Fruit fly (Drosophila melanogaster) whole organism, embryonic: Measurements from ENCODE around the gene CG7058.

Experiments used
- CG10209 ChIP-seq: fragments of 200-800 bp; sonication (Bioruptor generic); optimal IDR thresholded peaks from 3 replicates; lab custom pipeline; 2017; ENCODE audit warnings: missing biosample characterization, mild to moderate bottlenecking, missing genetic modification characterization, missing genetic modification reagents
- CG10274 ChIP-seq: fragments of 200-800 bp; sonication (Bioruptor generic); optimal IDR thresholded peaks from 3 replicates; lab custom pipeline; 2017; ENCODE audit warnings: missing biosample characterization, mild to moderate bottlenecking, missing genetic modification characterization
- CG11696 ChIP-seq: fragments of 200-800 bp; sonication (Bioruptor generic); IDR thresholded peaks from 2 replicates; pipeline ENCODE4 v1.3.6; 2022; ENCODE audit warnings: missing biosample characterization, missing genetic modification characterization
- CG12299 ChIP-seq: fragments of 200-800 bp; sonication (Bioruptor generic); optimal IDR thresholded peaks from 2 replicates; lab custom pipeline; 2018; ENCODE audit warnings: missing biosample characterization, mild to moderate bottlenecking, missing genetic modification characterization
- CG12744 ChIP-seq: fragments of 200-800 bp; sonication (Bioruptor generic); optimal IDR thresholded peaks from 2 replicates; lab custom pipeline; 2016; ENCODE audit warnings: missing biosample characterization, missing genetic modification characterization
- CG12942 ChIP-seq: fragments of 200-800 bp; sonication (Bioruptor generic); optimal IDR thresholded peaks from 3 replicates; lab custom pipeline; 2016; ENCODE audit warnings: missing biosample characterization, missing genetic modification characterization
- CG13287 ChIP-seq: fragments of 200-800 bp; sonication (Bioruptor generic); IDR thresholded peaks from 2 replicates; pipeline ENCODE4 v1.3.6; 2022; ENCODE audit warnings: missing biosample characterization, missing genetic modification characterization; ENCODE audit not compliant: partially characterized antibody
- CG15696 ChIP-seq: fragments of 200-800 bp; sonication (Bioruptor generic); optimal IDR thresholded peaks from 2 replicates; lab custom pipeline; 2019; ENCODE audit warnings: missing biosample characterization, mild to moderate bottlenecking, missing genetic modification characterization, moderate library complexity
- CG1832 ChIP-seq: fragments of 200-800 bp; sonication (Bioruptor generic); optimal IDR thresholded peaks from 2 replicates; lab custom pipeline; 2017; ENCODE audit warnings: missing biosample characterization, mild to moderate bottlenecking, missing genetic modification characterization, inconsistent platforms
- CG18764 ChIP-seq: fragments of 200-800 bp; sonication (Bioruptor generic); optimal IDR thresholded peaks from 3 replicates; lab custom pipeline; 2016; ENCODE audit warnings: missing biosample characterization, missing genetic modification characterization
- CG2875 ChIP-seq: fragments of 200-800 bp; sonication (Bioruptor generic); optimal IDR thresholded peaks from 2 replicates; lab custom pipeline; 2017; ENCODE audit warnings: missing biosample characterization, mild to moderate bottlenecking, missing genetic modification characterization, missing genetic modification reagents
- CG2889 ChIP-seq: fragments of 200-800 bp; sonication (Bioruptor generic); IDR thresholded peaks from 3 replicates; pipeline ENCODE4 v1.3.6; 2022; ENCODE audit warnings: missing biosample characterization, missing genetic modification characterization
- CG30403 ChIP-seq: fragments of 200-800 bp; sonication (Bioruptor generic); optimal IDR thresholded peaks from 3 replicates; lab custom pipeline; 2016; ENCODE audit warnings: missing biosample characterization, missing genetic modification characterization
- CG32532 ChIP-seq: fragments of 200-800 bp; sonication (Bioruptor generic); IDR thresholded peaks from 2 replicates; pipeline ENCODE4 v1.3.6; 2022; ENCODE audit warnings: missing biosample characterization, missing genetic modification characterization
- CG3281 ChIP-seq: fragments of 200-800 bp; sonication (Bioruptor generic); optimal IDR thresholded peaks from 3 replicates; lab custom pipeline; 2017; ENCODE audit warnings: missing biosample characterization, mild to moderate bottlenecking, missing genetic modification characterization
- CG3407 ChIP-seq: fragments of 200-800 bp; sonication (Bioruptor generic); optimal IDR thresholded peaks from 2 replicates; lab custom pipeline; 2018; ENCODE audit warnings: missing biosample characterization, mild to moderate bottlenecking, missing genetic modification characterization
- CG34376 ChIP-seq: fragments of 200-800 bp; sonication (Bioruptor generic); optimal IDR thresholded peaks from 2 replicates; lab custom pipeline; 2018; ENCODE audit warnings: missing biosample characterization, mild to moderate bottlenecking, missing genetic modification characterization
- CG3847 ChIP-seq: fragments of 200-800 bp; sonication (Bioruptor generic); IDR thresholded peaks from 2 replicates; pipeline ENCODE4 v1.3.6; 2022; ENCODE audit warnings: missing biosample characterization, missing genetic modification characterization
- CG5180 ChIP-seq: fragments of 200-800 bp; sonication (Bioruptor generic); optimal IDR thresholded peaks from 3 replicates; lab custom pipeline; 2017; ENCODE audit warnings: missing biosample characterization, missing genetic modification characterization, mild to moderate bottlenecking, moderate library complexity, missing genetic modification reagents
- CG9215 ChIP-seq: fragments of 200-800 bp; sonication (Bioruptor generic); IDR thresholded peaks from 2 replicates; pipeline ENCODE4 v1.3.6; 2022; ENCODE audit warnings: missing biosample characterization, missing genetic modification characterization
- CrebB ChIP-seq: fragments of 200-800 bp; sonication (Bioruptor generic); optimal IDR thresholded peaks from 3 replicates; lab custom pipeline; 2018; ENCODE audit warnings: missing biosample characterization, mild to moderate bottlenecking, missing genetic modification characterization
- ERR ChIP-seq: fragments of 200-800 bp; sonication (Bioruptor generic); optimal IDR thresholded peaks from 2 replicates; lab custom pipeline; 2016; ENCODE audit warnings: missing biosample characterization, missing genetic modification characterization
- Eip74EF ChIP-seq, 2 experiments: fragments of 200-800 bp in 1 of 2; fragments of >200 bp in 1 of 2; sonication (Bioruptor generic) in 1 of 2; optimal IDR thresholded peaks; 2 replicates each; lab custom pipeline; 2017 to 2019; ENCODE audit warnings: missing biosample characterization in 2 of 2, missing genetic modification characterization in 2 of 2, mild to moderate bottlenecking in 1 of 2, moderate library complexity in 1 of 2
- Hr39 ChIP-seq: fragments of >200 bp; optimal IDR thresholded peaks from 2 replicates; lab custom pipeline; 2017
- MESR4 ChIP-seq: fragments of 200-800 bp; sonication (Bioruptor generic); optimal IDR thresholded peaks from 2 replicates; lab custom pipeline; 2018; ENCODE audit warnings: missing biosample characterization, mild to moderate bottlenecking, missing genetic modification characterization, moderate library complexity
- MTF-1 ChIP-seq: fragments of 200-800 bp; sonication (Bioruptor generic); optimal IDR thresholded peaks from 2 replicates; lab custom pipeline; 2018; ENCODE audit warnings: missing biosample characterization, mild to moderate bottlenecking, missing genetic modification characterization, borderline replicate concordance
- Nf-YC ChIP-seq: fragments of 200-800 bp; optimal IDR thresholded peaks from 3 replicates; lab custom pipeline; 2019; ENCODE audit warnings: missing biosample characterization, mild to moderate bottlenecking, missing genetic modification characterization, moderate library complexity
- PHDP ChIP-seq: fragments of 200-800 bp; sonication (Bioruptor generic); optimal IDR thresholded peaks from 3 replicates; lab custom pipeline; 2018; ENCODE audit warnings: missing biosample characterization, mild to moderate bottlenecking, missing genetic modification characterization, moderate library complexity
- Vsx1 ChIP-seq: fragments of 200-800 bp; sonication (Bioruptor generic); optimal IDR thresholded peaks from 2 replicates; lab custom pipeline; 2017; ENCODE audit warnings: missing biosample characterization, mild to moderate bottlenecking, missing genetic modification characterization, missing genetic modification reagents
- ash1 ChIP-seq: fragments of 200-800 bp; sonication (Bioruptor generic); optimal IDR thresholded peaks from 2 replicates; lab custom pipeline; 2018; ENCODE audit warnings: missing biosample characterization, mild to moderate bottlenecking, missing genetic modification characterization
- bab2 ChIP-seq: fragments of 200-800 bp; sonication (Bioruptor generic); optimal IDR thresholded peaks from 2 replicates; lab custom pipeline; 2016; ENCODE audit warnings: missing biosample characterization, missing genetic modification characterization
- ci ChIP-seq: fragments of 200-800 bp; sonication (Bioruptor generic); IDR thresholded peaks from 3 replicates; pipeline ENCODE4 v1.3.6; 2022; ENCODE audit warnings: missing biosample characterization, missing genetic modification characterization
- dan ChIP-seq: fragments of 200-800 bp; sonication (Bioruptor generic); IDR thresholded peaks from 2 replicates; pipeline ENCODE4 v1.3.6; 2022; ENCODE audit warnings: missing biosample characterization, missing genetic modification characterization
- dm ChIP-seq: fragments of 200-800 bp; sonication (Bioruptor generic); optimal IDR thresholded peaks from 3 replicates; lab custom pipeline; 2016; ENCODE audit warnings: missing biosample characterization, missing genetic modification characterization
- esg ChIP-seq: fragments of 200-800 bp; sonication (Bioruptor generic); conservative IDR thresholded peaks from 2 replicates; pipeline ENCODE4 v1.3.6; 2022; ENCODE audit warnings: missing biosample characterization, missing genetic modification characterization
- gcm ChIP-seq: fragments of 200-800 bp; sonication (Bioruptor generic); optimal IDR thresholded peaks from 2 replicates; lab custom pipeline; 2019; ENCODE audit warnings: missing biosample characterization, mild to moderate bottlenecking, missing genetic modification characterization, moderate library complexity
- gro ChIP-seq: fragments of 200-800 bp; sonication (Bioruptor generic); optimal IDR thresholded peaks from 2 replicates; lab custom pipeline; 2016; ENCODE audit warnings: missing biosample characterization, missing genetic modification characterization
- hb ChIP-seq: fragments of 200-800 bp; sonication (Bioruptor generic); IDR thresholded peaks from 3 replicates; pipeline ENCODE4 v1.3.6; 2022; ENCODE audit warnings: missing biosample characterization, missing genetic modification characterization; ENCODE audit not compliant: partially characterized antibody
- maf-S ChIP-seq: fragments of 200-800 bp; sonication (Bioruptor generic); optimal IDR thresholded peaks from 2 replicates; lab custom pipeline; 2016; ENCODE audit warnings: missing biosample characterization, missing genetic modification characterization
- nerfin-2 ChIP-seq: fragments of 200-800 bp; sonication (Bioruptor generic); IDR thresholded peaks from 2 replicates; pipeline ENCODE4 v1.3.6; 2022; ENCODE audit warnings: missing biosample characterization, missing genetic modification characterization; ENCODE audit not compliant: partially characterized antibody
- nmo ChIP-seq: fragments of 200-800 bp; sonication (Bioruptor generic); optimal IDR thresholded peaks from 2 replicates; lab custom pipeline; 2018; ENCODE audit warnings: missing biosample characterization, mild to moderate bottlenecking, missing genetic modification characterization, moderate library complexity
- pita ChIP-seq: fragments of 200-800 bp; sonication (Bioruptor generic); optimal IDR thresholded peaks from 2 replicates; lab custom pipeline; 2017; ENCODE audit warnings: missing biosample characterization, mild to moderate bottlenecking, missing genetic modification characterization
- pnt ChIP-seq: fragments of 200-800 bp; sonication (Bioruptor generic); optimal IDR thresholded peaks from 3 replicates; lab custom pipeline; 2016; ENCODE audit warnings: missing biosample characterization, missing genetic modification characterization
- pros ChIP-seq: fragments of 200-800 bp; sonication (Bioruptor generic); optimal IDR thresholded peaks from 3 replicates; lab custom pipeline; 2019; ENCODE audit warnings: missing biosample characterization, mild to moderate bottlenecking, missing genetic modification characterization, moderate library complexity
- psq ChIP-seq: fragments of 200-800 bp; sonication (Bioruptor generic); optimal IDR thresholded peaks from 2 replicates; lab custom pipeline; 2017; ENCODE audit warnings: missing biosample characterization, missing genetic modification characterization
- repo ChIP-seq: fragments of 200-800 bp; sonication (Bioruptor generic); optimal IDR thresholded peaks from 2 replicates; lab custom pipeline; 2016; ENCODE audit warnings: missing biosample characterization, missing genetic modification characterization
- shn ChIP-seq: fragments of 200-800 bp; sonication (Bioruptor generic); optimal IDR thresholded peaks from 3 replicates; lab custom pipeline; 2016; ENCODE audit warnings: missing biosample characterization, missing genetic modification characterization
- sim ChIP-seq: fragments of 200-800 bp; sonication (Bioruptor generic); IDR thresholded peaks from 2 replicates; pipeline ENCODE4 v1.3.6; 2022; ENCODE audit warnings: missing biosample characterization, missing genetic modification characterization
- tup ChIP-seq: fragments of 200-800 bp; sonication (Bioruptor generic); optimal IDR thresholded peaks from 2 replicates; lab custom pipeline; 2016; ENCODE audit warnings: missing biosample characterization, mild to moderate bottlenecking, missing genetic modification characterization, moderate library complexity
- zen ChIP-seq: fragments of 200-800 bp; sonication (Bioruptor generic); optimal IDR thresholded peaks from 3 replicates; lab custom pipeline; 2018; ENCODE audit warnings: missing biosample characterization, mild to moderate bottlenecking, missing genetic modification characterization, moderate library complexity

Gene CG7058

dm6 chrX:18783417-18784123, 22.9 kb upstream of the CG7058 start, which contains the start of gene CG18259 (continued):
- TF ChIP-seq ash1 (GFP tag; lab: Kevin White, UChicago), result no peak
- TF ChIP-seq maf-S (GFP tag; lab: Kevin White, UChicago), result no peak
- TF ChIP-seq CG12299, result no peak
- peak; percentile 54 for TF ChIP-seq MESR4 (GFP tag; lab: Kevin White, UChicago)
- TF ChIP-seq hb, result peak; percentile 77
- no peak for TF ChIP-seq Hr39 (lab: Kevin White, UChicago)
- TF ChIP-seq Nf-YC (tag; lab: Kevin White, UChicago), result peak; percentile 34
- TF ChIP-seq CG3847 (GFP tag; lab: Robert Waterston, UW), result peak; percentile 46
- TF ChIP-seq CG3281 (GFP tag; lab: Kevin White, UChicago), result no peak
- no peak; the same call in 1 of the 2 replicates for TF ChIP-seq CG9215 (GFP tag; lab: Robert Waterston, UW)
- TF ChIP-seq pita, result no peak
- TF ChIP-seq CG30403 (GFP tag; lab: Kevin White, UChicago), result peak; percentile 1
- no peak for TF ChIP-seq CG1832 (GFP tag; lab: Kevin White, UChicago)
- no peak for TF ChIP-seq CG32532 (GFP tag; lab: Robert Waterston, UW)
- TF ChIP-seq esg (GFP tag; lab: Robert Waterston, UW), result no peak
- TF ChIP-seq CG10209 (GFP tag; lab: Kevin White, UChicago), result no peak
- TF ChIP-seq dm, result peak; percentile 21
- peak in 1 of 2 experiments; percentile 18 for TF ChIP-seq Eip74EF (GFP tag; optimal IDR thresholded peaks at IDR 0.05; lab: Kevin White, UChicago)
- no peak for TF ChIP-seq tup
- TF ChIP-seq PHDP (tag; lab: Kevin White, UChicago), result no peak
- no peak for TF ChIP-seq CG5180 (GFP tag; lab: Kevin White, UChicago)
- TF ChIP-seq zen (tag; lab: Kevin White, UChicago), result no peak
- TF ChIP-seq sim (GFP tag; lab: Robert Waterston, UW), result no peak
- TF ChIP-seq nerfin-2, result 0 out of 2 replicates have a peak, but pooled peaks have one; percentile 38
- TF ChIP-seq ERR (GFP tag; lab: Kevin White, UChicago), result no peak
- no peak for TF ChIP-seq CG11696 (GFP tag; lab: Robert Waterston, UW)
- peak; percentile 69 for TF ChIP-seq nmo (GFP tag; lab: Kevin White, UChicago)
- TF ChIP-seq gro (GFP tag; lab: Kevin White, UChicago), result no peak
- no peak for TF ChIP-seq CG3407 (GFP tag; lab: Kevin White, UChicago)
- TF ChIP-seq gcm, result no peak
- no peak for TF ChIP-seq dan (GFP tag; lab: Robert Waterston, UW)
- TF ChIP-seq MTF-1, result no peak
- no peak for TF ChIP-seq shn (GFP tag; lab: Kevin White, UChicago)
- TF ChIP-seq CG34376 (GFP tag; lab: Kevin White, UChicago), result no peak
- TF ChIP-seq CG12942, result no peak
- TF ChIP-seq psq, result no peak
- TF ChIP-seq CG10274, result no peak
- no peak for TF ChIP-seq CG12744 (GFP tag; lab: Kevin White, UChicago)
- peak; percentile 79 for TF ChIP-seq CG13287 (GFP tag; lab: Robert Waterston, UW)
- no peak for TF ChIP-seq repo (GFP tag; lab: Kevin White, UChicago)
- TF ChIP-seq bab2 (GFP tag; lab: Kevin White, UChicago), result no peak
- no peak for TF ChIP-seq CG18764
- no peak for TF ChIP-seq CG2875 (GFP tag; lab: Kevin White, UChicago)
- TF ChIP-seq CG2889 (GFP tag; lab: Robert Waterston, UW), result no peak
- TF ChIP-seq CrebB, result no peak
- TF ChIP-seq ci (GFP tag; lab: Robert Waterston, UW), result no peak
- no peak for TF ChIP-seq CG15696 (tag; lab: Kevin White, UChicago)
- TF ChIP-seq pnt (GFP tag; lab: Kevin White, UChicago), result no peak
- TF ChIP-seq pros (GFP tag; lab: Kevin White, UChicago), result no peak
- no peak for TF ChIP-seq Vsx1
